Worm (Caenorhabditis elegans): ENCODE data around the gene mmaa-1.

mmaa-1 gene

DNA sequence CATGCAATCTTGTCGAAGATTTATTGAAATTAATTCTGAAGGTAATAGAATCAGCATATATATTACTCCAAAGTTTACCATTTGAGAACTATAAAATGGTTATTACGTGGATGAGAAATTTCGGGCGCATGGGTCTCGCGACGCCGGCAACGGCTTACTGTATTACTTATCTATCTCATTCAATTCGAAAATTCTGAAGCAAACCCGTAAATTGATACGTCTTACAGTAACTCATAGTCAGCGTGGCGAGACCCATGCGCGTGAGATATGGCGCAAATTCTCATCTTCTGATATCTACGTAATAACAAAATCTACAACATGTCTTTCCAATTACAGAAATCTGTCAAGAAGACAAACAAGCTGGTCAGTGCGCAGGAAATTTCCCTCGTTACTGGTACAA is 18.6 kb upstream of the mmaa-1 start:
- TF ChIP-seq odd-2 (tag; optimal IDR thresholded peaks at IDR 0.05) (no peak), eyg-1 (tag; optimal IDR thresholded peaks at IDR 0.05) (no peak), F13H6.1 (tag; optimal IDR thresholded peaks at IDR 0.05) (no peak), Y22D7AL.16 (tag; optimal IDR thresholded peaks at IDR 0.05) (no peak), hlh-30 (tag; optimal IDR thresholded peaks at IDR 0.05; ENCODE audit: insufficient read depth) (no peak), ceh-18 (tag; optimal IDR thresholded peaks at IDR 0.05) (no peak), gmeb-2 (tag; optimal IDR thresholded peaks at IDR 0.05) (no peak), sox-4 (tag; optimal IDR thresholded peaks at IDR 0.05) (no peak), fkh-6 (tag; optimal IDR thresholded peaks at IDR 0.05) (no peak), ztf-16 (tag; optimal IDR thresholded peaks at IDR 0.05) (no peak), ceh-48 (tag; optimal IDR thresholded peaks at IDR 0.05) (no peak), ceh-6 (GFP tag; optimal IDR thresholded peaks at IDR 0.05) (no peak), hlh-8 (tag; optimal IDR thresholded peaks at IDR 0.05) (no peak), pqm-1 (tag; optimal IDR thresholded peaks at IDR 0.05) (no peak), unc-42 (tag; optimal IDR thresholded peaks at IDR 0.05) (no peak)

DNA sequence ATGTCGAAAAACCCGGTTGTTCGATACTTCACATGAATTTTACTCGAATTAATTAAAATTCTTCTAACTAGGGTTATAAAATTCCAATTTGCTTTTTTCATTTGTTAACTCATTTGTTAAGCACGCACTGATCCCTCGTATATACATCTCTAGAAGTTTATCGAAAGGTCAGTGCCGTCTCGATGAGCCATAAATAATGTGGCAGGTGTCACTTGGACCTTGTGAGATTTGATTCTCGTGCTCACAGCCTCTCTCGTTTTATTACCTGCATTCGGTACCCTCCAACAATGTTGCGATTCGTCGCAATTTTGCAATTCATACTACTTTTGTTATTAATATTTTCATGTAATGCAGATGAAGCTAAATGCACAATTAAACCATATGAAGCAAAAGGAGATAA is 15.4 kb upstream of the mmaa-1 start, which contains the start of gene spon-1:
Gene spon-1, plus strand, starts transcription at position 208 of the 400 bp plus-strand sequence.
- no peak for TF ChIP-seq unc-42 (tag; optimal IDR thresholded peaks at IDR 0.05)
- TF ChIP-seq unc-55 (GFP tag; optimal IDR thresholded peaks at IDR 0.05), result peak; percentile 54

- TF ChIP-seq unc-3 (GFP tag; conservative IDR thresholded peaks at IDR 0.05), result no peak
- no peak for TF ChIP-seq unc-3 (tag; optimal IDR thresholded peaks at IDR 0.05)
- no peak for TF ChIP-seq syd-9 (tag; optimal IDR thresholded peaks at IDR 0.05)
- no peak for TF ChIP-seq ahr-1 (tag; optimal IDR thresholded peaks at IDR 0.05)
- no peak for TF ChIP-seq F13H6.1 (tag; optimal IDR thresholded peaks at IDR 0.05)
- no peak for TF ChIP-seq hlh-8 (tag; optimal IDR thresholded peaks at IDR 0.05)
- no peak for TF ChIP-seq pax-1 (tag; optimal IDR thresholded peaks at IDR 0.05)
- no peak for TF ChIP-seq lim-6 (tag; optimal IDR thresholded peaks at IDR 0.05)
Observed at ce11 chrII:7115638-7116037, 14.7 kb upstream of the mmaa-1 start, which contains the start of gene cutl-5. Gene cutl-5 (minus strand): TSS chrII:7115906.

DNA sequence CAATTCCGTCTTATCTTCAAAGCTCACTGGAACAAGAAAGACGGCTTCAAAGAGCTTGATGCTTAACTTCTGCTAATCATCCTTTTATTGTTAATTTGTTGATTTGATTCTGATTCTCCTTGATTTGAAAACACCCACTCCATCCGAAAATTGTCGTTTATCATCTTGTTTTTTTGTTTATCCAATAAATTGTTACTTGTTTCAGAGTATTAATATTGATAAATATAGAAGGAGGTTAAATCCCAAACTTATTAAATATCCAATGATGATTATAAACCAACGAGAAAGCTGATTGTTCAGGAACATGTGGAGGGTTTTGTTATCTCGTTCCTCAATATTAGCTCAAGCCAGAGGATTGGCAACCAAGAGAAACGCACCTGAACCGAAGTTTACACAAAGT is 11.8 kb upstream of the mmaa-1 start, which contains the start of gene F10E7.6:
Gene F10E7.6, plus strand, starts transcription at position 301 of the 400 bp plus-strand sequence.
- TF ChIP-seq ceh-2 (tag; optimal IDR thresholded peaks at IDR 0.05) (no peak), pqm-1 (tag; optimal IDR thresholded peaks at IDR 0.05) (no peak)

DNA sequence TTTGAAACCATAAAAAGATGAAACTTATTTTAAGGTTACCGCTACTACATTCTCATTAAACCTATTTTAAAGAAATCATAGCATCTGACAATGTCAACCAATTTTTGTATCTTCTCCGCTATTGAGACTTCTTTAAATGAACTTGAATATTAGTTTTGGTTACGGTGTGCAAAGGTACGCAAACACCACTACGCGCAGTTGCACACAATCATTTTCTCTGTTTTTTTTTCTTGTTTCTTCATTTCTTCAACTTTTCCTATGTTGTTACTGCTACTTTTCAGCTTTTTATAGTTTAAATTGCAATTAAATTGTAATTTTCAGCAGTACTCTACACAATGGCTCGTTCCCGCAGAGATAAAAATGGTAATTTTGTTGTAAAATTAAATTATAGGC is 10.7 kb upstream of the mmaa-1 start, which contains the start of gene F10E7.5:
Gene F10E7.5, plus strand, starts transcription at position 322 of the 393 bp plus-strand sequence.
- TF ChIP-seq nhr-232 (tag; optimal IDR thresholded peaks at IDR 0.05) (no peak), unc-55 (GFP tag; optimal IDR thresholded peaks at IDR 0.05) (peak; percentile 43), madf-2 (tag; optimal IDR thresholded peaks at IDR 0.05) (no peak), ceh-9 (tag; optimal IDR thresholded peaks at IDR 0.05) (no peak), ceh-48 (tag; optimal IDR thresholded peaks at IDR 0.05) (no peak), F13H6.1 (tag; optimal IDR thresholded peaks at IDR 0.05) (no peak), pqm-1 (tag; optimal IDR thresholded peaks at IDR 0.05) (no peak), fax-1 (tag; optimal IDR thresholded peaks at IDR 0.05) (no peak), nfya-1 (tag; optimal IDR thresholded peaks at IDR 0.05) (peak; percentile 45), rnt-1 (tag; optimal IDR thresholded peaks at IDR 0.05) (no peak), gmeb-2 (tag; optimal IDR thresholded peaks at IDR 0.05) (no peak), mec-3 (tag; optimal IDR thresholded peaks at IDR 0.05; ENCODE audit: borderline replicate concordance) (no peak), dmd-4 (tag; optimal IDR thresholded peaks at IDR 0.05; ENCODE audit: borderline replicate concordance) (no peak), sox-2 (GFP tag; IDR thresholded peaks at IDR 0.05) (no peak), elt-2 (tag; optimal IDR thresholded peaks at IDR 0.05) (no peak), unc-42 (tag; optimal IDR thresholded peaks at IDR 0.05) (peak; percentile 77), tbx-7 (tag; optimal IDR thresholded peaks at IDR 0.05) (no peak), syd-9 (tag; optimal IDR thresholded peaks at IDR 0.05) (no peak), nhr-11 (tag; optimal IDR thresholded peaks at IDR 0.05) (no peak), ceh-30 (tag; optimal IDR thresholded peaks at IDR 0.05) (peak; percentile 21), hlh-15 (tag; optimal IDR thresholded peaks at IDR 0.05) (no peak), zip-5 (tag; optimal IDR thresholded peaks at IDR 0.05) (no peak), ceh-45 (GFP tag; IDR thresholded peaks at IDR 0.05) (no peak), ceh-14 (tag; optimal IDR thresholded peaks at IDR 0.05) (no peak), che-1 (tag; optimal IDR thresholded peaks at IDR 0.05) (no peak), eyg-1 (tag; optimal IDR thresholded peaks at IDR 0.05) (no peak), ceh-19 (GFP tag; optimal IDR thresholded peaks at IDR 0.05) (no peak), sox-4 (tag; optimal IDR thresholded peaks at IDR 0.05) (no peak), npax-4 (tag; optimal IDR thresholded peaks at IDR 0.05) (no peak)

Data from whole organism, late embryonic.